Worm (Caenorhabditis elegans): ENCODE results near the gene fbxa-90.

DNA sequence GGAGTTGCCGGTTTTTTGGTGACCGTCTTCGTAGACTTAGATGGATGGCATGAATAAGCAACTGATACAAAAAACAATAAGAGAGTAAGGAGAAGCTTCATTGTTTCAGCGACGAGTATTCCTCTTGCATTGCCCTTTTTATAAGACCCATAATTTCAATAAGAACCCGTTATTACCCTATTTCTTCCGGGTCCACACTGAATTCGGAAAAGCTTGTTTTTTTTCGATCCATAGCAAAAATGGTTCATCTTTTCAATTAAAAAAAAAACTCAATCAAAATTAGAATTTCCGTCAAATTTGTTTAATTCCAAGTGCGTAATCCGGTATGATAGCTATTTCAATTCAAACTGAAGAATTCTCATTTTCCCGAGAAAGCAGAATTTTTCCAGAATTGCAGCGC, 20.4 kb downstream of the fbxa-90 start, which contains the start of gene Y102A5C.40:
- TF ChIP-seq ref-1 (GFP tag; conservative IDR thresholded peaks at IDR 0.05): no peak
- TF ChIP-seq flt-1 (GFP tag; IDR thresholded peaks at IDR 0.05): no peak
- TF ChIP-seq ztf-23 (GFP tag; IDR thresholded peaks at IDR 0.05): no peak
- TF ChIP-seq klf-2 (GFP tag; conservative IDR thresholded peaks at IDR 0.05): no peak

Data from whole organism, midembryonic.